Fruit fly (Drosophila melanogaster) Kc167 (cell line): ENCODE measurements around the gene Nxf3.

ENCODE experiments used
- Myc ChIP-seq: fragments of >200 bp; optimal IDR thresholded peaks from 2 replicates; lab custom pipeline; 2017; ENCODE audit warnings: missing external identifiers
- insv ChIP-seq: fragments of >200 bp; optimal IDR thresholded peaks from 3 replicates; lab custom pipeline; 2018; ENCODE audit warnings: missing external identifiers
- psq ChIP-seq: fragments of >200 bp; optimal IDR thresholded peaks from 2 replicates; lab custom pipeline; 2017; ENCODE audit warnings: missing external identifiers

DNA sequence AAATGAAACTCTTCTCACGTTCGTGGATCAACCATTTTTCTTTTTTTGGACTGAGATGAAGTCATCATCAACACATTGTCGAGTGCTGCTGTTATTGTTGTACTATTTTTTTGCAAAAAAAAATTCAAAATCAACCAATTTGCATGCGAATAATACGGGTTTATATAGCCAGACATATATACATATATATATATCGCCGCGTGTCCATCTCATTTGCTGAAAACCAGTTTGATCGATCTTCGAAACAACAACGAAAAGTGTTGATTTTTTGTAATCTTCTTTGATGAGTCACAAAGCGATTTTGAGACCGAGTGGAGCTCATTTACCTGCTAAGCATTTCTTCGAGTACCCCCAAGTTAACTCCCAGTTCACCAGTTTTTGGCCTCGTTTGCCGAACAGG is 19.0 kb upstream of the Nxf3 start:
- no peak for TF ChIP-seq psq (lab: Kevin White, UChicago)
- no peak for TF ChIP-seq insv (lab: Kevin White, UChicago)
- no peak for TF ChIP-seq Myc (lab: Kevin White, UChicago)
